Worm (Caenorhabditis elegans): ENCODE results near the gene ZK1127.12.

ZK1127.12 gene

ce11 chrII:7022370-7023001 is 29.4 kb upstream of the ZK1127.12 start, which contains the start of the genes lst-6 and lst-5 (continued):
- TF ChIP-seq ceh-62 (tag; optimal IDR thresholded peaks at IDR 0.05) (no peak), duxl-1 (tag; optimal IDR thresholded peaks at IDR 0.05; ENCODE audit: poor library complexity) (no peak), nhr-42 (GFP tag; IDR thresholded peaks at IDR 0.05) (no peak), vab-7 (GFP tag; IDR thresholded peaks at IDR 0.05) (no peak), zag-1 (tag; optimal IDR thresholded peaks at IDR 0.05) (no peak), sdz-12 (GFP tag; optimal IDR thresholded peaks at IDR 0.05) (no peak), nhr-76 (tag; optimal IDR thresholded peaks at IDR 0.05) (no peak), spr-1 (tag; optimal IDR thresholded peaks at IDR 0.05) (peak; percentile 8), nhr-111 (GFP tag; optimal IDR thresholded peaks at IDR 0.05) (no peak), tra-1 (GFP tag; IDR thresholded peaks at IDR 0.05) (no peak), snpc-4 (tag; optimal IDR thresholded peaks at IDR 0.05) (no peak), hlh-30 (tag; optimal IDR thresholded peaks at IDR 0.05; ENCODE audit: insufficient read depth) (peak; percentile 74), hif-1 (tag; optimal IDR thresholded peaks at IDR 0.05) (peak in 1 of 2 experiments; percentile 41), gei-8 (GFP tag; optimal IDR thresholded peaks at IDR 0.05) (no peak), spr-3 (GFP tag; optimal IDR thresholded peaks at IDR 0.05) (no peak), dmd-8 (GFP tag; IDR thresholded peaks at IDR 0.05) (no peak), fos-1 (tag; optimal IDR thresholded peaks at IDR 0.05) (no peak), lsy-2 (tag; optimal IDR thresholded peaks at IDR 0.05) (peak; percentile 39 to 86), daf-19 (GFP tag; conservative IDR thresholded peaks at IDR 0.05) (no peak), nhr-28 (tag; optimal IDR thresholded peaks at IDR 0.05) (peak; percentile 50), egl-43 (GFP tag; IDR thresholded peaks at IDR 0.05) (no peak), mdl-1 (tag; optimal IDR thresholded peaks at IDR 0.05) (peak in 1 of 2 experiments; percentile 34), Y5F2A.4 (GFP tag; optimal IDR thresholded peaks at IDR 0.05) (no peak), nhr-102 (tag; optimal IDR thresholded peaks at IDR 0.05) (no peak), lim-7 (GFP tag; IDR thresholded peaks at IDR 0.05) (no peak), lir-3 (tag; optimal IDR thresholded peaks at IDR 0.05) (no peak), nhr-41 (GFP tag; IDR thresholded peaks at IDR 0.05) (no peak), aly-2 (tag; optimal IDR thresholded peaks at IDR 0.05) (no peak), unc-130 (GFP tag; optimal IDR thresholded peaks at IDR 0.05) (no peak), ceh-28 (tag; optimal IDR thresholded peaks at IDR 0.05) (no peak), ceh-32 (tag; optimal IDR thresholded peaks at IDR 0.05; ENCODE audit: poor library complexity) (no peak), Y48G9A.11 (GFP tag; IDR thresholded peaks at IDR 0.05) (no peak), daf-8 (GFP tag; IDR thresholded peaks at IDR 0.05) (no peak), dpl-1 (GFP tag; optimal IDR thresholded peaks at IDR 0.05) (peak; percentile 66), set-16 (GFP tag; IDR thresholded peaks at IDR 0.05) (no peak), dve-1 (tag; optimal IDR thresholded peaks at IDR 0.05; ENCODE audit: insufficient read depth) (peak; percentile 55), Y105C5A.15 (GFP tag; IDR thresholded peaks at IDR 0.05) (no peak), nhr-48 (tag; optimal IDR thresholded peaks at IDR 0.05) (peak; percentile 5), R02D3.7 (tag; optimal IDR thresholded peaks at IDR 0.05) (no peak), F44E2.7 (GFP tag; IDR thresholded peaks at IDR 0.05) (no peak), attf-4 (tag; optimal IDR thresholded peaks at IDR 0.05) (no peak), daf-16 (GFP tag; optimal IDR thresholded peaks at IDR 0.05) (peak in 1 of 2 experiments; percentile 34), daf-16 (tag; optimal IDR thresholded peaks at IDR 0.05) (peak; percentile 51), mxl-2 (GFP tag; conservative IDR thresholded peaks at IDR 0.05) (no peak), pha-4 (GFP tag; IDR thresholded peaks at IDR 0.05) (no peak), pha-4 (tag; optimal IDR thresholded peaks at IDR 0.05) (no peak), zip-2 (tag; optimal IDR thresholded peaks at IDR 0.05) (no peak), nhr-237 (tag; optimal IDR thresholded peaks at IDR 0.05) (no peak), nhr-11 (tag; optimal IDR thresholded peaks at IDR 0.05) (no peak), hmg-1.1 (GFP tag; IDR thresholded peaks at IDR 0.05) (no peak), cey-2 (tag; optimal IDR thresholded peaks at IDR 0.05; ENCODE audit: borderline replicate concordance, insufficient read depth) (no peak)

Measured in whole organism, L4 larva.